Fruit fly (Drosophila melanogaster) S2 (cell line): Measurements from ENCODE around the gene CG43060.

ENCODE experiments used
- CG8478 ChIP-seq: fragments of >200 bp; optimal IDR thresholded peaks from 2 replicates; lab custom pipeline; 2018
- CTCF ChIP-seq, 2 experiments: fragments of >200 bp; optimal IDR thresholded peaks; 2 replicates each; lab custom pipeline; 2018

Gene CG43060

dm6 chr3R:8040843-8041242 is at the start of gene CG43060:
Gene CG43060 (plus strand): TSS chr3R:8041224.
- no peak for TF ChIP-seq CG8478 (lab: Kevin White, UChicago)
- TF ChIP-seq CTCF (optimal IDR thresholded peaks at IDR 0.05; lab: Kevin White, UChicago), result no peak

- TF ChIP-seq CTCF (optimal IDR thresholded peaks at IDR 0.05; lab: Kevin White, UChicago) (no peak), CG8478 (lab: Kevin White, UChicago) (no peak)
Observed at dm6 chr3R:7991446-7991845, 49.6 kb upstream of the CG43060 start.

- TF ChIP-seq CTCF (optimal IDR thresholded peaks at IDR 0.05; lab: Kevin White, UChicago) (no peak), CG8478 (lab: Kevin White, UChicago) (no peak)
Observed at dm6 chr3R:7992100-7992499, 48.9 kb upstream of the CG43060 start.

dm6 chr3R:7993506-7993905 is 47.5 kb upstream of the CG43060 start:
- no peak for TF ChIP-seq CTCF (optimal IDR thresholded peaks at IDR 0.05; lab: Kevin White, UChicago)
- TF ChIP-seq CG8478 (lab: Kevin White, UChicago), result no peak

dm6 chr3R:7994629-7995028 is 46.4 kb upstream of the CG43060 start:
- no peak for TF ChIP-seq CG8478 (lab: Kevin White, UChicago)
- no peak for TF ChIP-seq CTCF (optimal IDR thresholded peaks at IDR 0.05; lab: Kevin White, UChicago)

dm6 chr3R:7995722-7996121 is 45.3 kb upstream of the CG43060 start, which contains the start of gene Elovl7:
Gene Elovl7 (minus strand): TSS chr3R:7995852.
- TF ChIP-seq CG8478 (lab: Kevin White, UChicago) (no peak), CTCF (optimal IDR thresholded peaks at IDR 0.05; lab: Kevin White, UChicago) (no peak)

- TF ChIP-seq CTCF (optimal IDR thresholded peaks at IDR 0.05; lab: Kevin White, UChicago) (no peak), CG8478 (lab: Kevin White, UChicago) (no peak)
Observed at dm6 chr3R:7998778-7999177, 42.2 kb upstream of the CG43060 start.

dm6 chr3R:7999530-8000116 is 41.4 kb upstream of the CG43060 start, which contains the start of gene PIG-H:
Gene PIG-H (plus strand): TSS chr3R:7999832.
- TF ChIP-seq CG8478 (lab: Kevin White, UChicago), result no peak
- no peak for TF ChIP-seq CTCF (optimal IDR thresholded peaks at IDR 0.05; lab: Kevin White, UChicago)

- no peak for TF ChIP-seq CTCF (optimal IDR thresholded peaks at IDR 0.05; lab: Kevin White, UChicago)
- TF ChIP-seq CG8478 (lab: Kevin White, UChicago), result no peak
Observed at dm6 chr3R:8001074-8001669, 39.9 kb upstream of the CG43060 start, which contains the start of the genes Kmn2 and CG2698. Gene Kmn2 (minus strand): TSS chr3R:8001309. Gene CG2698 (plus strand): TSS chr3R:8001562.

- TF ChIP-seq CG8478 (lab: Kevin White, UChicago), result no peak
- TF ChIP-seq CTCF (optimal IDR thresholded peaks at IDR 0.05; lab: Kevin White, UChicago), result no peak
Observed at dm6 chr3R:8007595-8008255, 33.3 kb upstream of the CG43060 start, which contains the start of gene CG2767. Gene CG2767 (minus strand): TSS chr3R:8008110.

dm6 chr3R:8009080-8009620 is 31.9 kb upstream of the CG43060 start, which contains the start of the genes CG11052 and CG3223:
Gene CG11052 (minus strand): TSS chr3R:8009297.
Gene CG3223 (plus strand): TSS chr3R:8009400.
- TF ChIP-seq CTCF (optimal IDR thresholded peaks at IDR 0.05; lab: Kevin White, UChicago) (no peak), CG8478 (lab: Kevin White, UChicago) (no peak)

- TF ChIP-seq CTCF (optimal IDR thresholded peaks at IDR 0.05; lab: Kevin White, UChicago), result no peak
- no peak for TF ChIP-seq CG8478 (lab: Kevin White, UChicago)
Observed at dm6 chr3R:8013121-8014009, 27.7 kb upstream of the CG43060 start, which contains the start of the genes CG10435 and Pbp95. Gene CG10435 (minus strand): TSS chr3R:8013201. Gene Pbp95 (plus strand): TSS chr3R:8013791.

- TF ChIP-seq CG8478 (lab: Kevin White, UChicago) (no peak), CTCF (optimal IDR thresholded peaks at IDR 0.05; lab: Kevin White, UChicago) (no peak)
Observed at dm6 chr3R:8026515-8026914, 14.5 kb upstream of the CG43060 start.
